Fruit fly (Drosophila melanogaster) whole organism, embryonic: ENCODE measurements around the gene Pep.
A peak's percentile ranks its signal among the peaks of the same experiment; 100 is the strongest.

Experiments used
- CG1024 ChIP-seq: fragments of 200-800 bp; sonication (Bioruptor generic); IDR thresholded peaks from 2 replicates; pipeline ENCODE4 v1.3.6; 2022; ENCODE audit warnings: missing biosample characterization, missing genetic modification characterization
- CG10431 ChIP-seq: fragments of 200-800 bp; sonication (Bioruptor generic); optimal IDR thresholded peaks from 3 replicates; lab custom pipeline; 2018; ENCODE audit warnings: missing biosample characterization, mild to moderate bottlenecking, missing genetic modification characterization
- CG10565 ChIP-seq: fragments of 200-800 bp; sonication (Bioruptor generic); optimal IDR thresholded peaks from 3 replicates; lab custom pipeline; 2016; ENCODE audit warnings: missing biosample characterization, mild to moderate bottlenecking, missing genetic modification characterization
- CG10979 ChIP-seq: fragments of 200-800 bp; sonication (Bioruptor generic); optimal IDR thresholded peaks from 2 replicates; lab custom pipeline; 2018; ENCODE audit warnings: missing biosample characterization, mild to moderate bottlenecking, missing genetic modification characterization, moderate library complexity
- CG16863 ChIP-seq: fragments of 200-800 bp; sonication (Bioruptor generic); optimal IDR thresholded peaks from 3 replicates; lab custom pipeline; 2016; ENCODE audit warnings: missing biosample characterization, missing genetic modification characterization
- CG17568 ChIP-seq: fragments of 200-800 bp; sonication (Bioruptor generic); optimal IDR thresholded peaks from 2 replicates; lab custom pipeline; 2018; ENCODE audit warnings: missing biosample characterization, mild to moderate bottlenecking, missing genetic modification characterization, moderate library complexity
- CG18262 ChIP-seq: fragments of 200-800 bp; optimal IDR thresholded peaks from 3 replicates; lab custom pipeline; 2019; ENCODE audit warnings: missing biosample characterization, mild to moderate bottlenecking, missing genetic modification characterization, moderate library complexity
- CG18619 ChIP-seq: fragments of 200-800 bp; sonication (Bioruptor generic); optimal IDR thresholded peaks from 3 replicates; lab custom pipeline; 2017; ENCODE audit warnings: missing biosample characterization, mild to moderate bottlenecking, missing genetic modification characterization
- CG42726 ChIP-seq: fragments of 200-800 bp; sonication (Bioruptor generic); IDR thresholded peaks from 2 replicates; pipeline ENCODE4 v1.3.6; 2022; ENCODE audit warnings: missing biosample characterization, missing genetic modification characterization; ENCODE audit not compliant: partially characterized antibody
- CG4424 ChIP-seq: fragments of 200-800 bp; sonication (Bioruptor generic); optimal IDR thresholded peaks from 3 replicates; lab custom pipeline; 2016; ENCODE audit warnings: missing biosample characterization, missing genetic modification characterization
- CG5953 ChIP-seq: fragments of 200-800 bp; sonication (Bioruptor generic); IDR thresholded peaks from 2 replicates; pipeline ENCODE4 v1.3.6; 2022; ENCODE audit warnings: missing biosample characterization, missing genetic modification characterization
- CG6683 ChIP-seq: fragments of 200-800 bp; sonication (Bioruptor generic); optimal IDR thresholded peaks from 2 replicates; lab custom pipeline; 2017; ENCODE audit warnings: missing biosample characterization, mild to moderate bottlenecking, missing genetic modification characterization, missing genetic modification reagents
- CG7271 ChIP-seq: fragments of 200-800 bp; sonication (Bioruptor generic); optimal IDR thresholded peaks from 2 replicates; lab custom pipeline; 2018; ENCODE audit warnings: missing biosample characterization, mild to moderate bottlenecking, missing genetic modification characterization, moderate library complexity
- Dref ChIP-seq: fragments of 200-800 bp; sonication (Bioruptor generic); IDR thresholded peaks from 2 replicates; pipeline ENCODE4 v1.3.6; 2022; ENCODE audit warnings: missing biosample characterization, missing genetic modification characterization
- E2f1 ChIP-seq: fragments of 200-800 bp; sonication (Bioruptor generic); IDR thresholded peaks from 2 replicates; pipeline ENCODE4 v1.3.6; 2022; ENCODE audit warnings: missing biosample characterization, missing genetic modification characterization
- Ets97D ChIP-seq: fragments of 200-800 bp; sonication (Bioruptor generic); optimal IDR thresholded peaks from 3 replicates; lab custom pipeline; 2016; ENCODE audit warnings: missing biosample characterization, missing genetic modification characterization
- Fer2 ChIP-seq: fragments of 200-800 bp; sonication (Bioruptor generic); optimal IDR thresholded peaks from 2 replicates; lab custom pipeline; 2018; ENCODE audit warnings: missing biosample characterization, mild to moderate bottlenecking, missing genetic modification characterization, moderate library complexity
- Gsc ChIP-seq: fragments of 200-800 bp; sonication (Bioruptor generic); IDR thresholded peaks from 2 replicates; pipeline ENCODE4 v1.3.6; 2022; ENCODE audit warnings: missing biosample characterization, missing genetic modification characterization
- H15 ChIP-seq: fragments of 200-800 bp; sonication (Bioruptor generic); IDR thresholded peaks from 3 replicates; pipeline ENCODE4 v1.3.6; 2022; ENCODE audit warnings: missing biosample characterization, missing genetic modification characterization
- Hmx ChIP-seq: fragments of 200-800 bp; sonication (Bioruptor generic); optimal IDR thresholded peaks from 2 replicates; lab custom pipeline; 2016; ENCODE audit warnings: missing biosample characterization, missing genetic modification characterization
- Hr51 ChIP-seq, 2 experiments: fragments of 200-800 bp; sonication (Bioruptor generic); optimal IDR thresholded peaks; 2 replicates in 1 of 2; 3 replicates in 1 of 2; lab custom pipeline; 2016 to 2018; ENCODE audit warnings: missing biosample characterization in 2 of 2, missing genetic modification characterization in 2 of 2, mild to moderate bottlenecking in 1 of 2, moderate library complexity in 1 of 2
- Hr78 ChIP-seq, 2 experiments: fragments of 200-800 bp in 1 of 2; fragments of >200 bp in 1 of 2; sonication (Bioruptor generic) in 1 of 2; optimal IDR thresholded peaks; 2 replicates each; lab custom pipeline; 2017 to 2019; ENCODE audit warnings: missing biosample characterization in 2 of 2, missing genetic modification characterization in 2 of 2, mild to moderate bottlenecking in 1 of 2, moderate library complexity in 1 of 2
- Med ChIP-seq: fragments of 200-800 bp; sonication (Bioruptor generic); peaks from one replicate; lab custom pipeline; 2016; ENCODE audit warnings: missing biosample characterization, missing genetic modification characterization, mild to moderate bottlenecking, inconsistent platforms, moderate library complexity
- Nf-YB ChIP-seq: fragments of 200-800 bp; sonication (Bioruptor generic); optimal IDR thresholded peaks from 3 replicates; lab custom pipeline; 2019; ENCODE audit warnings: missing biosample characterization, mild to moderate bottlenecking, missing genetic modification characterization, moderate library complexity
- Ptx1 ChIP-seq: fragments of 200-800 bp; sonication (Bioruptor generic); IDR thresholded peaks from 2 replicates; pipeline ENCODE4 v1.3.6; 2022; ENCODE audit warnings: missing biosample characterization, missing genetic modification characterization
- Rfx ChIP-seq: fragments of 200-800 bp; sonication (Bioruptor generic); IDR thresholded peaks from 2 replicates; pipeline ENCODE4 v1.3.6; 2022; ENCODE audit warnings: missing biosample characterization, missing genetic modification characterization
- Taf1 ChIP-seq: fragments of 200-800 bp; sonication (Bioruptor generic); IDR thresholded peaks from 2 replicates; pipeline ENCODE4 v1.3.6; 2022; ENCODE audit warnings: missing biosample characterization, missing genetic modification characterization
- Vsx1 ChIP-seq: fragments of 200-800 bp; sonication (Bioruptor generic); optimal IDR thresholded peaks from 2 replicates; lab custom pipeline; 2017; ENCODE audit warnings: missing biosample characterization, mild to moderate bottlenecking, missing genetic modification characterization, missing genetic modification reagents
- Xrp1 ChIP-seq: fragments of 200-800 bp; sonication (Bioruptor generic); IDR thresholded peaks from 2 replicates; pipeline ENCODE4 v1.3.6; 2022; ENCODE audit warnings: missing biosample characterization, missing genetic modification characterization
- chinmo ChIP-seq: fragments of 200-800 bp; sonication (Bioruptor generic); IDR thresholded peaks from 4 replicates; pipeline ENCODE4 v1.3.6; 2022; ENCODE audit warnings: missing biosample characterization, missing genetic modification characterization; ENCODE audit not compliant: partially characterized antibody
- corto ChIP-seq: fragments of 200-800 bp; sonication (Bioruptor generic); optimal IDR thresholded peaks from 2 replicates; lab custom pipeline; 2016; ENCODE audit warnings: missing biosample characterization, mild to moderate bottlenecking, missing genetic modification characterization, moderate library complexity
- emc ChIP-seq: fragments of 200-800 bp; sonication (Bioruptor generic); optimal IDR thresholded peaks from 2 replicates; lab custom pipeline; 2016; ENCODE audit warnings: missing biosample characterization, missing genetic modification characterization
- exex ChIP-seq: fragments of 200-800 bp; sonication (Bioruptor generic); optimal IDR thresholded peaks from 4 replicates; lab custom pipeline; 2018; ENCODE audit warnings: missing biosample characterization, mild to moderate bottlenecking, missing genetic modification characterization, moderate library complexity
- gfzf ChIP-seq: fragments of 200-800 bp; sonication (Bioruptor generic); optimal IDR thresholded peaks from 2 replicates; lab custom pipeline; 2016; ENCODE audit warnings: missing biosample characterization, mild to moderate bottlenecking, missing genetic modification characterization, moderate library complexity
- hbn ChIP-seq: fragments of 200-800 bp; sonication (Bioruptor generic); IDR thresholded peaks from 2 replicates; pipeline ENCODE4 v1.3.6; 2022; ENCODE audit warnings: missing biosample characterization, missing genetic modification characterization; ENCODE audit not compliant: partially characterized antibody
- inv ChIP-seq: fragments of 200-800 bp; sonication (Bioruptor generic); IDR thresholded peaks from 2 replicates; pipeline ENCODE4 v1.3.6; 2022; ENCODE audit warnings: missing biosample characterization, missing genetic modification characterization; ENCODE audit not compliant: partially characterized antibody
- lab ChIP-seq: fragments of 200-800 bp; sonication (Bioruptor generic); optimal IDR thresholded peaks from 3 replicates; lab custom pipeline; 2017; ENCODE audit warnings: missing biosample characterization, missing genetic modification characterization, mild to moderate bottlenecking, moderate library complexity, missing genetic modification reagents
- lbe ChIP-seq: fragments of 200-800 bp; sonication (Bioruptor generic); optimal IDR thresholded peaks from 2 replicates; lab custom pipeline; 2016; ENCODE audit warnings: missing biosample characterization, mild to moderate bottlenecking, missing genetic modification characterization
- lola ChIP-seq, 3 experiments: fragments of >200 bp in 2 of 3; fragments of 200-800 bp in 1 of 3; sonication (Bioruptor generic) in 1 of 3; optimal IDR thresholded peaks; 2 replicates each; lab custom pipeline; 2017 to 2019; ENCODE audit warnings: missing biosample characterization in 3 of 3, missing genetic modification characterization in 3 of 3, mild to moderate bottlenecking in 1 of 3, moderate library complexity in 1 of 3
- odd ChIP-seq: fragments of 200-800 bp; sonication (Bioruptor generic); optimal IDR thresholded peaks from 2 replicates; lab custom pipeline; 2017; ENCODE audit warnings: missing biosample characterization, mild to moderate bottlenecking, missing genetic modification characterization
- phol ChIP-seq: fragments of 200-800 bp; sonication (Bioruptor generic); optimal IDR thresholded peaks from 3 replicates; lab custom pipeline; 2018; ENCODE audit warnings: missing biosample characterization, mild to moderate bottlenecking, missing genetic modification characterization, moderate library complexity
- sd ChIP-seq: fragments of 200-800 bp; sonication (Bioruptor generic); optimal IDR thresholded peaks from 3 replicates; lab custom pipeline; 2018; ENCODE audit warnings: missing biosample characterization, mild to moderate bottlenecking, missing genetic modification characterization, moderate library complexity
- sens ChIP-seq: fragments of 200-800 bp; sonication (Bioruptor generic); peaks from one replicate; lab custom pipeline; 2016; ENCODE audit warnings: missing biosample characterization, missing genetic modification characterization
- ssp ChIP-seq: fragments of 200-800 bp; sonication (Bioruptor generic); IDR thresholded peaks from 2 replicates; pipeline ENCODE4 v1.3.6; 2022; ENCODE audit warnings: missing biosample characterization, missing genetic modification characterization
- trh ChIP-seq: fragments of 200-800 bp; sonication (Bioruptor generic); optimal IDR thresholded peaks from 2 replicates; lab custom pipeline; 2016; ENCODE audit warnings: missing biosample characterization, missing genetic modification characterization
- twi ChIP-seq: fragments of 200-800 bp; optimal IDR thresholded peaks from 2 replicates; lab custom pipeline; 2019; ENCODE audit warnings: missing biosample characterization, mild to moderate bottlenecking, missing genetic modification characterization, moderate library complexity
- unpg ChIP-seq: fragments of 200-800 bp; sonication (Bioruptor generic); optimal IDR thresholded peaks from 3 replicates; lab custom pipeline; 2018; ENCODE audit warnings: missing biosample characterization, mild to moderate bottlenecking, missing genetic modification characterization, moderate library complexity
- zf30C ChIP-seq: fragments of 200-800 bp; sonication (Bioruptor generic); optimal IDR thresholded peaks from 3 replicates; lab custom pipeline; 2018; ENCODE audit warnings: missing biosample characterization, mild to moderate bottlenecking, missing genetic modification characterization

The Pep gene

DNA sequence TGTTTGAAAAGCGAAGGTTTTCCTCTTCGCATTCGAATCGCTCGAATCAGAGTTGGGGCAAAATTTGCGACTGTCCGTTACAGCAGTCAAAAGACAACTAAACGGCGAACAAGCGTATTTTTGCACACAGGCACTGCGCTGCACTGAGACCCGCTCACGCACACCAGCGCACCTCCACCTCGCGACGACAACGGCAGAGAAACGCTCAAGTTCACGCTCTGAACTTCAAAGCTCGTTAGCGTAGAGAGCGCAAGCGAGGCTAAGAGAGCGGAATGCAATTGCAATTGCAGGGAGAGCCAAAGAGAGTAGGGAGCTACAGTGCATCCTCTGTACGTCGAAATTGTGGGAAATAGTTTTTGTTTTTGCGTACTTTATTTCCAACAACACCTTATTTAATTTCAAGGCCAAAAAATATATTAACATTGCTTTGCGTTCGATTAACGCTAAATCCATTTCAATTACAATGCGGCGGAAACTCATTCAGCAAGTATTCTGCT lies 25.6 kb downstream of the Pep start, which contains the start of gene Eip74EF (continued):
- TF ChIP-seq H15 (GFP tag; lab: Robert Waterston, UW) (no peak), CG5953 (no peak), exex (tag; lab: Kevin White, UChicago) (no peak), chinmo (GFP tag; lab: Robert Waterston, UW) (peak; percentile 99), Hmx (no peak), Dref (GFP tag; lab: Robert Waterston, UW) (no peak), CG6683 (GFP tag; lab: Kevin White, UChicago) (no peak), CG18262 (tag; lab: Kevin White, UChicago) (no peak), CG10979 (peak; percentile 16), CG17568 (GFP tag; lab: Kevin White, UChicago) (no peak), sd (tag; lab: Kevin White, UChicago) (peak; percentile 10), Gsc (GFP tag; lab: Robert Waterston, UW) (no peak), ssp (GFP tag; lab: Robert Waterston, UW) (no peak), CG7271 (tag; lab: Kevin White, UChicago) (no peak), CG42726 (GFP tag; lab: Robert Waterston, UW) (no peak), CG10431 (GFP tag; lab: Kevin White, UChicago) (no peak), Ets97D (no peak), corto (GFP tag; lab: Kevin White, UChicago) (peak; percentile 24), Ptx1 (GFP tag; lab: Robert Waterston, UW) (no peak), Taf1 (GFP tag; lab: Robert Waterston, UW) (no peak), Xrp1 (peak; percentile 35; the same call in 1 of the 2 replicates), odd (no peak), Rfx (GFP tag; lab: Robert Waterston, UW) (0 out of 2 replicates have a peak, but pooled peaks have one; percentile 20), emc (GFP tag; lab: Kevin White, UChicago) (no peak), unpg (peak; percentile 21), twi (no peak), CG4424 (GFP tag; lab: Kevin White, UChicago) (peak; percentile 5), zf30C (GFP tag; lab: Kevin White, UChicago) (no peak), CG10565 (GFP tag; lab: Kevin White, UChicago) (no peak), lab (no peak), lola (GFP tag; optimal IDR thresholded peaks at IDR 0.05; lab: Kevin White, UChicago) (no peak), sens (GFP tag; lab: Kevin White, UChicago) (peak; percentile 79), CG18619 (GFP tag; lab: Kevin White, UChicago) (no peak), Nf-YB (GFP tag; lab: Kevin White, UChicago) (no peak), Vsx1 (GFP tag; lab: Kevin White, UChicago) (no peak), lbe (GFP tag; lab: Kevin White, UChicago) (peak; percentile 76), CG16863 (GFP tag; lab: Kevin White, UChicago) (no peak), Fer2 (tag; lab: Kevin White, UChicago) (no peak), gfzf (GFP tag; lab: Kevin White, UChicago) (no peak), E2f1 (GFP tag; lab: Robert Waterston, UW) (no peak), Hr78 (GFP tag; optimal IDR thresholded peaks at IDR 0.05; lab: Kevin White, UChicago) (no peak), Med (peak; percentile 63), CG1024 (0 out of 2 replicates have a peak, but pooled peaks have one; percentile 2), hbn (GFP tag; lab: Robert Waterston, UW) (peak; percentile 25; the same call in 1 of the 2 replicates), phol (tag; lab: Kevin White, UChicago) (peak; percentile 4), trh (no peak), Hr51 (GFP tag; optimal IDR thresholded peaks at IDR 0.05; lab: Kevin White, UChicago) (peak in 1 of 2 experiments; percentile 13), inv (GFP tag; lab: Robert Waterston, UW) (0 out of 2 replicates have a peak, but pooled peaks have one; percentile 22)
